Worm (Caenorhabditis elegans) whole organism, L4/young adult: Measurements from ENCODE around the gene ebp-2.

Experiments
- W03F9.2 ChIP-seq: fragments of 150-350 bp; optimal IDR thresholded peaks from 2 replicates; lab custom pipeline; 2014; ENCODE audit warnings: missing biosample characterization, missing genetic modification characterization
- dao-5 ChIP-seq: sonication (generic microtip); optimal IDR thresholded peaks from 2 replicates; lab custom pipeline; 2016; ENCODE audit warnings: missing genotype, missing genetic modification characterization, moderate library complexity, missing compliant biosample characterization
- him-1 ChIP-seq: sonication (generic microtip); optimal IDR thresholded peaks from 2 replicates; lab custom pipeline; 2016; ENCODE audit warnings: missing genotype, missing genetic modification reagents, missing genetic modification characterization, missing compliant biosample characterization

DNA sequence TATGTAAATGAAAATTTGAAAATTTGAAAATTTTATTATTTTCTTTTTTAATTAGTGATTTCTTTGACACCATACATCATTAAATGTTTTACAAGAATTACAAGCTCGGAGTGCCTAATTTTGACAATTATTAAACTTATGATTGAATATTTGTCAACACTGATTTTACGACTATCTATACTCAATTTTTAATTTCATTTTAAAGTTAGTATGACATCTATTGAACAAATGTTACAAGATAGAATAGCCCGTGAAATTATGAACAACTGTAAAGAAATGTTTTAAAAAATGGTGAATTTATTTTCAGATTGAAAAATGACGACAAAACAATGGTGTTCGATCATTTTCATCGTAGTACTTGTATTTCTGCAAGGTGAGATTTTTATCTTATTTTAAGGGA is 24.5 kb upstream of the ebp-2 start, which contains the start of gene C05D12.2:
- TF ChIP-seq dao-5 (no peak), him-1 (tag; lab: Kevin White, UChicago) (no peak), W03F9.2 (no peak)
